Worm (Caenorhabditis elegans) whole organism, early embryonic: ENCODE results near the gene srg-57.

ENCODE experiments used
- B0310.2 ChIP-seq: sonication (generic microtip); optimal IDR thresholded peaks from 2 replicates; lab custom pipeline; 2016; ENCODE audit warnings: mild to moderate bottlenecking, missing genetic modification characterization, missing compliant biosample characterization
- F13C5.2 ChIP-seq: sonication (generic microtip); optimal IDR thresholded peaks from 2 replicates; lab custom pipeline; 2017; ENCODE audit warnings: mild to moderate bottlenecking, missing genetic modification characterization, inconsistent platforms, missing compliant biosample characterization
- aly-1 ChIP-seq: sonication (generic microtip); optimal IDR thresholded peaks from 2 replicates; lab custom pipeline; 2016; ENCODE audit warnings: missing genetic modification characterization, missing compliant biosample characterization
- ama-1 ChIP-seq: fragments of 150-350 bp; optimal IDR thresholded peaks from 2 replicates; lab custom pipeline; 2014
- ceh-13 ChIP-seq: fragments of 200-800 bp; sonication (Bioruptor generic); optimal IDR thresholded peaks from 2 replicates; lab custom pipeline; 2018; ENCODE audit warnings: mild to moderate bottlenecking, missing genetic modification characterization, missing compliant biosample characterization
- ceh-36 ChIP-seq: sonication (generic microtip); optimal IDR thresholded peaks from 2 replicates; lab custom pipeline; 2016; ENCODE audit warnings: missing genetic modification characterization, inconsistent platforms, missing compliant biosample characterization
- ets-7 ChIP-seq: sonication (generic microtip); optimal IDR thresholded peaks from 2 replicates; lab custom pipeline; 2016; ENCODE audit warnings: missing genotype, missing genetic modification characterization, missing compliant biosample characterization
- flt-1 ChIP-seq: fragments of 200-800 bp; sonication (Bioruptor generic); IDR thresholded peaks from 2 replicates; pipeline ENCODE4 v1.3.6; 2022; ENCODE audit warnings: missing genetic modification characterization, missing compliant biosample characterization
- hmbx-1 ChIP-seq: sonication (generic microtip); optimal IDR thresholded peaks from 2 replicates; lab custom pipeline; 2016; ENCODE audit warnings: mild to moderate bottlenecking, missing genetic modification characterization, missing compliant biosample characterization
- hmg-4 ChIP-seq: fragments of 200-800 bp; sonication (Bioruptor generic); optimal IDR thresholded peaks from 2 replicates; lab custom pipeline; 2018; ENCODE audit warnings: mild to moderate bottlenecking, missing genetic modification characterization, missing compliant biosample characterization
- hnd-1 ChIP-seq: sonication (generic microtip); optimal IDR thresholded peaks from 2 replicates; lab custom pipeline; 2016; ENCODE audit warnings: missing genetic modification characterization, missing compliant biosample characterization
- pes-1 ChIP-seq: fragments of 200-800 bp; sonication (Bioruptor generic); IDR thresholded peaks from 2 replicates; pipeline ENCODE4 v1.3.6; 2022; ENCODE audit warnings: missing genetic modification reagents, missing genetic modification characterization, missing compliant biosample characterization
- scrt-1 ChIP-seq: fragments of 200-800 bp; sonication (Bioruptor generic); IDR thresholded peaks from 2 replicates; pipeline ENCODE4 v1.3.6; 2022; ENCODE audit warnings: missing genetic modification characterization, missing compliant biosample characterization
- sea-1 ChIP-seq: fragments of 200-800 bp; sonication (Bioruptor generic); conservative IDR thresholded peaks from 2 replicates; pipeline ENCODE4 v1.3.6; 2022; ENCODE audit warnings: missing genetic modification characterization, missing compliant biosample characterization
- tbx-11 ChIP-seq: fragments of 200-800 bp; sonication (Bioruptor generic); IDR thresholded peaks from 2 replicates; pipeline ENCODE4 v1.3.6; 2022; ENCODE audit warnings: missing genetic modification characterization, missing compliant biosample characterization
- tbx-37 ChIP-seq: fragments of 200-800 bp; sonication (Bioruptor generic); conservative IDR thresholded peaks from 2 replicates; pipeline ENCODE4 v1.3.6; 2022; ENCODE audit warnings: missing genetic modification reagents, missing genetic modification characterization, missing compliant biosample characterization
- tra-4 ChIP-seq: sonication (generic microtip); optimal IDR thresholded peaks from 2 replicates; lab custom pipeline; 2017; ENCODE audit warnings: missing genetic modification characterization, missing compliant biosample characterization

srg-57 gene

DNA sequence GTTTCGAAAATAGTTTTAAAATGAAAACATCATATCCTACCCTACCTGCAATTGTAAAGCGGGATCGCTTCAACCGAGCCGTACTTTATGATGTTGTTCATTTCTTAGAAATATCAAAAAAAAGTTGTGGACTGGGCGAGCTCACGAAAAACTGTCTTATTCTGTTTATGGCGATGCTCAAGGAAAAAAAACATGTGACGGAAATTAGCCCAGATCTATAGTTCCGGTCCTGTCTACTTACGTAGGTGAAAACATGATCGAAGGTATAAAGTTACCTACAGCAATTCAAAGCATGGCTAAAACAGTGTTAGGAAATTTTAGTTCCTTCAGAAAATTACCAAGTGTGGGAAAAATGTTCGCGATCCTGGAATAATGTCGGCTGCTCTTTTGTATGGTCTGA is 13.5 kb downstream of the srg-57 start, which contains the start of gene srt-27:
srt-27 (minus strand) TSS at position 101 of the 400 bp plus-strand sequence.
- TF ChIP-seq pes-1 (GFP tag; lab: Robert Waterston, UW), result no peak
- no peak for TF ChIP-seq hnd-1 (tag; lab: Kevin White, UChicago)
- TF ChIP-seq tbx-37 (GFP tag; lab: Robert Waterston, UW), result no peak
- no peak for TF ChIP-seq ceh-36
- TF ChIP-seq aly-1 (tag; lab: Kevin White, UChicago), result no peak
- no peak for TF ChIP-seq ceh-13 (GFP tag; lab: Kevin White, UChicago)
- TF ChIP-seq flt-1, result no peak
- TF ChIP-seq hmbx-1 (tag; lab: Kevin White, UChicago), result no peak
- TF ChIP-seq B0310.2 (tag; lab: Kevin White, UChicago), result no peak
- no peak for TF ChIP-seq hmg-4 (GFP tag; lab: Kevin White, UChicago)
- no peak for TF ChIP-seq sea-1 (GFP tag; lab: Robert Waterston, UW)
- TF ChIP-seq tra-4 (tag; lab: Kevin White, UChicago), result no peak
- no peak for TF ChIP-seq scrt-1 (GFP tag; lab: Robert Waterston, UW)
- TF ChIP-seq tbx-11 (GFP tag; lab: Robert Waterston, UW), result no peak

- TF ChIP-seq tbx-37 (GFP tag; lab: Robert Waterston, UW), result no peak
- no peak for TF ChIP-seq ceh-13 (GFP tag; lab: Kevin White, UChicago)
- TF ChIP-seq pes-1 (GFP tag; lab: Robert Waterston, UW), result no peak
- TF ChIP-seq aly-1 (tag; lab: Kevin White, UChicago), result no peak
- no peak for TF ChIP-seq scrt-1 (GFP tag; lab: Robert Waterston, UW)
- TF ChIP-seq flt-1, result no peak
- TF ChIP-seq ets-7 (tag; lab: Kevin White, UChicago), result no peak
- TF ChIP-seq F13C5.2 (tag; lab: Kevin White, UChicago), result no peak
- TF ChIP-seq B0310.2 (tag; lab: Kevin White, UChicago), result no peak
- no peak for TF ChIP-seq ceh-36
- no peak for TF ChIP-seq tra-4 (tag; lab: Kevin White, UChicago)
- no peak for TF ChIP-seq hnd-1 (tag; lab: Kevin White, UChicago)
- TF ChIP-seq sea-1 (GFP tag; lab: Robert Waterston, UW), result no peak
- TF ChIP-seq tbx-11 (GFP tag; lab: Robert Waterston, UW), result no peak
- TF ChIP-seq ama-1 (lab: Kevin White, UChicago), result no peak
- TF ChIP-seq hmbx-1 (tag; lab: Kevin White, UChicago), result no peak
- TF ChIP-seq hmg-4 (GFP tag; lab: Kevin White, UChicago), result no peak
Measured at ce11 chrV:2718688-2719185, 15.5 kb downstream of the srg-57 start, which contains the start of gene srt-29. TSS of gene srt-29 (minus strand) at chrV:2719135.

DNA sequence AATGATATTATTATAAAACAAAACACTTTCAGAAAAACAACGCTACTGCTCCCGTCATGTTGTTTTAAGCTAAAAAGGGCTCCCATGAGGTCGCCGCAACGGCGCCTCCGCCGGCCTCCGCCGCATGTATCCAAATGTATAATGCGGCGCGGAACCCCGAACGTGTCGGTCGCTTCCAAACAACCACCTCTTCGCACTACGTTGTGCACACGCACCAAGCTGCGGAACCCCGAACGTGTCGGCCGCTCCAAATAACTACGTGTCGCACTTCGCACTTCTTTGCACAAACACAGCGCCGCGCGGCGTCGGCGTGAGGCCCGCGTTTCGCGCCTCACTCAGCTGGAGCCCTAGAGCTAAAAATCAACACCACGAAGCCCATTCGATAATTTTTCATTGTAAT is 17.3 kb downstream of the srg-57 start:
- TF ChIP-seq sea-1 (GFP tag; lab: Robert Waterston, UW) (0 out of 2 replicates have a peak, but pooled peaks have one; percentile 32), pes-1 (GFP tag; lab: Robert Waterston, UW) (no peak)

ce11 chrV:2713532-2713931 is 20.7 kb downstream of the srg-57 start, which contains the start of gene srt-28:
TSS of gene srt-28 (minus strand) at chrV:2713632.
- no peak for TF ChIP-seq tra-4 (tag; lab: Kevin White, UChicago)
- no peak for TF ChIP-seq sea-1 (GFP tag; lab: Robert Waterston, UW)
- no peak for TF ChIP-seq ets-7 (tag; lab: Kevin White, UChicago)
- no peak for TF ChIP-seq scrt-1 (GFP tag; lab: Robert Waterston, UW)
- no peak for TF ChIP-seq F13C5.2 (tag; lab: Kevin White, UChicago)
- no peak for TF ChIP-seq ceh-13 (GFP tag; lab: Kevin White, UChicago)
- TF ChIP-seq hnd-1 (tag; lab: Kevin White, UChicago), result no peak
- TF ChIP-seq tbx-37 (GFP tag; lab: Robert Waterston, UW), result no peak
- TF ChIP-seq ceh-36, result no peak
- no peak for TF ChIP-seq flt-1
- TF ChIP-seq B0310.2 (tag; lab: Kevin White, UChicago), result no peak
- TF ChIP-seq hmg-4 (GFP tag; lab: Kevin White, UChicago), result no peak
- no peak for TF ChIP-seq pes-1 (GFP tag; lab: Robert Waterston, UW)
- TF ChIP-seq aly-1 (tag; lab: Kevin White, UChicago), result no peak
- no peak for TF ChIP-seq hmbx-1 (tag; lab: Kevin White, UChicago)
- TF ChIP-seq tbx-11 (GFP tag; lab: Robert Waterston, UW), result no peak
- no peak for TF ChIP-seq ama-1 (lab: Kevin White, UChicago)

DNA sequence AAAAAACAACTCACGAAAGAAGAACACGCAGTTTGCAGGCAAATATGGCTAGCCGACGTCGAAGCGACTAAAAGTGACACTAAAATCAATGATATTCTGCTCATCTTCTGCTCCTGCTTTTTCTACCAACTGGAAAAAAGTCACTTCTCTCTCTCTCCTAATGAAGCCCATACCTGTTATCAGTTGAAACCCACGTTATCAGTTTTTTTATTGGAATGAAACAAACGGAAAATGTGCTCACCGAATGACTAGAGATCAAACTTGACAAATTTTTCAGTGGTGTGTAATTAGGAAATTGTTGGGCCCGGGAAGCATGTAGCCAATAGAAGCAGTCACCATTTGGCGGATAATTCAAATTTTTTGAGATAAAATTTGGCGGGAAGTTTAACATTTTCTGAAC is 22.8 kb downstream of the srg-57 start, which contains the start of gene C24B9.3:
C24B9.3 (minus strand) TSS at position 171 of the 400 bp plus-strand sequence.
- TF ChIP-seq hmbx-1 (tag; lab: Kevin White, UChicago) (no peak), ets-7 (tag; lab: Kevin White, UChicago) (no peak), hnd-1 (tag; lab: Kevin White, UChicago) (no peak), pes-1 (GFP tag; lab: Robert Waterston, UW) (no peak), F13C5.2 (tag; lab: Kevin White, UChicago) (no peak)

DNA sequence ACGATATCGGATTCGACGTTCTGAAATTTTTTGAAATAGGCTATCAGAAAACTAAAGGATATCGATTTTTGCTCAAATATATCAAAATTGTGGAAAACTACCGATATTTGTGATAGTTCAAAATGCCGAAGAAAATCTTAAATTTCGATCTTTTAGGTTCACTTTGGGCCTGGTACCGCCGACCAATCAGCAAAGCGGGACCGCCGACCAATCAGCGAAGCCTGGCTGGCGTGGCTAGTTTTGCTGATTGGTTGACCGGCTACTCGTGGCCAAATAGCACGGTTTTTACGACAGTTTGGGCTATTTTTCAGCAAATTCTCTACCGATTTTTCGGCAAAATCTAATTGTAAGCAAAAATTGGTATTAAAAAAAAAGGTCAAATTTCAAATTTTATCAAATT is 24.1 kb downstream of the srg-57 start:
- TF ChIP-seq aly-1 (tag; lab: Kevin White, UChicago), result no peak
- no peak for TF ChIP-seq ceh-13 (GFP tag; lab: Kevin White, UChicago)
- no peak for TF ChIP-seq tra-4 (tag; lab: Kevin White, UChicago)
- TF ChIP-seq hnd-1 (tag; lab: Kevin White, UChicago), result no peak
- no peak for TF ChIP-seq scrt-1 (GFP tag; lab: Robert Waterston, UW)
- TF ChIP-seq hmbx-1 (tag; lab: Kevin White, UChicago), result no peak
- TF ChIP-seq flt-1, result no peak
- TF ChIP-seq ama-1 (lab: Kevin White, UChicago), result no peak
- no peak for TF ChIP-seq tbx-11 (GFP tag; lab: Robert Waterston, UW)

ce11 chrV:2706379-2706778 is 27.9 kb downstream of the srg-57 start:
- TF ChIP-seq hnd-1 (tag; lab: Kevin White, UChicago) (no peak), ceh-36 (no peak), pes-1 (GFP tag; lab: Robert Waterston, UW) (no peak), aly-1 (tag; lab: Kevin White, UChicago) (no peak)
